Worm (Caenorhabditis elegans): ENCODE results near the gene spp-22.

Gene spp-22

ce11 chrX:7225028-7225427 is 13.5 kb downstream of the spp-22 start (continued):
- TF ChIP-seq flh-1 (GFP tag; optimal IDR thresholded peaks at IDR 0.05) (no peak), lsy-2 (tag; optimal IDR thresholded peaks at IDR 0.05) (no peak)

- no peak for TF ChIP-seq tbx-8 (GFP tag; optimal IDR thresholded peaks at IDR 0.05)
- TF ChIP-seq ceh-83 (GFP tag; optimal IDR thresholded peaks at IDR 0.05): no peak
- no peak for TF ChIP-seq hlh-1 (tag; optimal IDR thresholded peaks at IDR 0.05)
- TF ChIP-seq lsy-2 (tag; optimal IDR thresholded peaks at IDR 0.05): no peak
- TF ChIP-seq unc-120 (tag; optimal IDR thresholded peaks at IDR 0.05; ENCODE audit: poor library complexity, severe bottlenecking): no peak
- TF ChIP-seq unc-62 (GFP tag; optimal IDR thresholded peaks at IDR 0.05): no peak
- no peak for TF ChIP-seq pha-4 (tag; optimal IDR thresholded peaks at IDR 0.05)
- no peak for TF ChIP-seq mep-1 (tag; optimal IDR thresholded peaks at IDR 0.05)
- TF ChIP-seq nhr-2 (tag; optimal IDR thresholded peaks at IDR 0.05): no peak
- TF ChIP-seq blmp-1 (tag; optimal IDR thresholded peaks at IDR 0.05): no peak
- TF ChIP-seq nhr-237 (tag; optimal IDR thresholded peaks at IDR 0.05): no peak
- TF ChIP-seq lin-32 (GFP tag; optimal IDR thresholded peaks at IDR 0.05): no peak
- TF ChIP-seq nhr-28 (tag; optimal IDR thresholded peaks at IDR 0.05): no peak
- no peak for TF ChIP-seq snpc-4 (tag; optimal IDR thresholded peaks at IDR 0.05)
- no peak for TF ChIP-seq unc-39 (tag; optimal IDR thresholded peaks at IDR 0.05)
- no peak for TF ChIP-seq ces-1 (GFP tag; optimal IDR thresholded peaks at IDR 0.05)
- no peak for TF ChIP-seq nhr-76 (tag; optimal IDR thresholded peaks at IDR 0.05)
- TF ChIP-seq elt-1 (tag; optimal IDR thresholded peaks at IDR 0.05; ENCODE audit: borderline replicate concordance, insufficient read depth): no peak
Measured at ce11 chrX:7229357-7229756, 17.9 kb downstream of the spp-22 start.

ce11 chrX:7230321-7230720 is 18.8 kb downstream of the spp-22 start:
- TF ChIP-seq ztf-11 (tag; optimal IDR thresholded peaks at IDR 0.05) (no peak), unc-120 (tag; optimal IDR thresholded peaks at IDR 0.05; ENCODE audit: poor library complexity, severe bottlenecking) (no peak), unc-39 (tag; optimal IDR thresholded peaks at IDR 0.05) (no peak), sem-2 (GFP tag; optimal IDR thresholded peaks at IDR 0.05) (no peak), ces-1 (GFP tag; optimal IDR thresholded peaks at IDR 0.05) (no peak), lin-32 (GFP tag; optimal IDR thresholded peaks at IDR 0.05) (no peak), nhr-28 (tag; optimal IDR thresholded peaks at IDR 0.05) (no peak), hlh-1 (tag; optimal IDR thresholded peaks at IDR 0.05) (no peak)

ce11 chrX:7230877-7231276 is 19.4 kb downstream of the spp-22 start:
- TF ChIP-seq blmp-1 (tag; optimal IDR thresholded peaks at IDR 0.05): no peak
- no peak for TF ChIP-seq tbx-8 (GFP tag; optimal IDR thresholded peaks at IDR 0.05)
- TF ChIP-seq unc-39 (tag; optimal IDR thresholded peaks at IDR 0.05): no peak
- TF ChIP-seq ceh-43 (GFP tag; optimal IDR thresholded peaks at IDR 0.05): no peak
- TF ChIP-seq zip-8 (tag; optimal IDR thresholded peaks at IDR 0.05): no peak
- no peak for TF ChIP-seq ztf-11 (tag; optimal IDR thresholded peaks at IDR 0.05)
- no peak for TF ChIP-seq lin-13 (tag; optimal IDR thresholded peaks at IDR 0.05)
- TF ChIP-seq bed-3 (GFP tag; optimal IDR thresholded peaks at IDR 0.05): no peak
- no peak for TF ChIP-seq sem-2 (GFP tag; optimal IDR thresholded peaks at IDR 0.05)
- no peak for TF ChIP-seq ham-2 (GFP tag; optimal IDR thresholded peaks at IDR 0.05)

ce11 chrX:7232158-7232822 is 20.8 kb downstream of the spp-22 start:
- TF ChIP-seq nhr-76 (tag; optimal IDR thresholded peaks at IDR 0.05) (no peak), sptf-1 (tag; optimal IDR thresholded peaks at IDR 0.05) (no peak), hlh-1 (tag; optimal IDR thresholded peaks at IDR 0.05) (peak; percentile 21), nhr-2 (tag; optimal IDR thresholded peaks at IDR 0.05) (peak; percentile 32), lin-32 (GFP tag; optimal IDR thresholded peaks at IDR 0.05) (peak; percentile 0), mls-2 (tag; optimal IDR thresholded peaks at IDR 0.05) (peak; percentile 70), unc-120 (tag; optimal IDR thresholded peaks at IDR 0.05; ENCODE audit: poor library complexity, severe bottlenecking) (peak; percentile 60), ces-1 (GFP tag; optimal IDR thresholded peaks at IDR 0.05) (peak; percentile 76), nhr-28 (tag; optimal IDR thresholded peaks at IDR 0.05) (no peak)

All from whole organism, mixed stage, embryonic.